Worm (Caenorhabditis elegans): Measurements from ENCODE around the gene F22E5.13.

ce11 chrII:2641777-2642176, 7.7 kb downstream of the F22E5.13 start, which contains the start of gene F22E5.7:
- TF ChIP-seq him-1 (tag; optimal IDR thresholded peaks at IDR 0.05) (no peak), W03F9.2 (tag; optimal IDR thresholded peaks at IDR 0.05) (no peak), dao-5 (tag; optimal IDR thresholded peaks at IDR 0.05) (no peak)
